Fruit fly (Drosophila melanogaster) whole organism, embryonic: ENCODE measurements around the gene CG8065.

Experiments used
- Adf1 ChIP-seq: fragments of 200-800 bp; sonication (Bioruptor generic); IDR thresholded peaks from 2 replicates; pipeline ENCODE4 v1.3.6; 2022; ENCODE audit warnings: missing biosample characterization, missing genetic modification characterization
- Bgb ChIP-seq: fragments of 200-800 bp; sonication (Bioruptor generic); IDR thresholded peaks from 2 replicates; pipeline ENCODE4 v1.3.6; 2022; ENCODE audit warnings: missing biosample characterization, missing genetic modification characterization; ENCODE audit not compliant: partially characterized antibody
- BtbVII ChIP-seq: fragments of 200-800 bp; sonication (Bioruptor generic); optimal IDR thresholded peaks from 3 replicates; lab custom pipeline; 2017; ENCODE audit warnings: missing biosample characterization, mild to moderate bottlenecking, missing genetic modification characterization
- Bteb2 ChIP-seq: fragments of 200-800 bp; sonication (Bioruptor generic); optimal IDR thresholded peaks from 2 replicates; lab custom pipeline; 2016; ENCODE audit warnings: missing biosample characterization, missing genetic modification characterization
- CG10321 ChIP-seq: fragments of 200-800 bp; sonication (Bioruptor generic); IDR thresholded peaks from 2 replicates; pipeline ENCODE4 v1.3.6; 2022; ENCODE audit warnings: missing biosample characterization, missing genetic modification characterization
- CG11085 ChIP-seq: fragments of 200-800 bp; sonication (Bioruptor generic); IDR thresholded peaks from 2 replicates; pipeline ENCODE4 v1.3.6; 2022; ENCODE audit warnings: missing biosample characterization, missing genetic modification characterization
- CG12071 ChIP-seq: fragments of 200-800 bp; sonication (Bioruptor generic); optimal IDR thresholded peaks from 3 replicates; lab custom pipeline; 2018; ENCODE audit warnings: missing biosample characterization, mild to moderate bottlenecking, missing genetic modification characterization
- CG12104 ChIP-seq: fragments of 200-800 bp; sonication (Bioruptor generic); optimal IDR thresholded peaks from 3 replicates; lab custom pipeline; 2016; ENCODE audit warnings: missing biosample characterization, missing genetic modification characterization
- CG12236 ChIP-seq: fragments of 200-800 bp; sonication (Bioruptor generic); optimal IDR thresholded peaks from 2 replicates; lab custom pipeline; 2016; ENCODE audit warnings: missing biosample characterization, missing genetic modification characterization
- CG13624 ChIP-seq: fragments of 200-800 bp; sonication (Bioruptor generic); optimal IDR thresholded peaks from 2 replicates; lab custom pipeline; 2016; ENCODE audit warnings: missing biosample characterization, missing genetic modification characterization
- CG14014 ChIP-seq: fragments of 200-800 bp; sonication (Bioruptor generic); IDR thresholded peaks from 2 replicates; pipeline ENCODE4 v1.3.6; 2022; ENCODE audit warnings: missing biosample characterization, missing genetic modification characterization
- CG1529 ChIP-seq: fragments of 200-800 bp; sonication (Bioruptor generic); optimal IDR thresholded peaks from 3 replicates; lab custom pipeline; 2018; ENCODE audit warnings: missing biosample characterization, missing genetic modification characterization
- CG15479 ChIP-seq: fragments of 200-800 bp; sonication (Bioruptor generic); optimal IDR thresholded peaks from 3 replicates; lab custom pipeline; 2019; ENCODE audit warnings: missing biosample characterization, mild to moderate bottlenecking, missing genetic modification characterization, moderate library complexity
- CG16863 ChIP-seq: fragments of 200-800 bp; sonication (Bioruptor generic); optimal IDR thresholded peaks from 3 replicates; lab custom pipeline; 2016; ENCODE audit warnings: missing biosample characterization, missing genetic modification characterization
- CG1832 ChIP-seq: fragments of 200-800 bp; sonication (Bioruptor generic); optimal IDR thresholded peaks from 2 replicates; lab custom pipeline; 2017; ENCODE audit warnings: missing biosample characterization, mild to moderate bottlenecking, missing genetic modification characterization, inconsistent platforms
- CG18476 ChIP-seq: fragments of 200-800 bp; sonication (Bioruptor generic); optimal IDR thresholded peaks from 2 replicates; lab custom pipeline; 2016; ENCODE audit warnings: missing biosample characterization, mild to moderate bottlenecking, missing genetic modification characterization
- CG18764 ChIP-seq: fragments of 200-800 bp; sonication (Bioruptor generic); optimal IDR thresholded peaks from 3 replicates; lab custom pipeline; 2016; ENCODE audit warnings: missing biosample characterization, missing genetic modification characterization
- CG32772 ChIP-seq: fragments of 200-800 bp; sonication (Bioruptor generic); IDR thresholded peaks from 2 replicates; pipeline ENCODE4 v1.3.6; 2022; ENCODE audit warnings: missing biosample characterization, missing genetic modification characterization
- CG4328 ChIP-seq: fragments of 200-800 bp; sonication (Bioruptor generic); optimal IDR thresholded peaks from 3 replicates; lab custom pipeline; 2017; ENCODE audit warnings: missing biosample characterization, missing genetic modification reagents, missing genetic modification characterization
- CG6654 ChIP-seq: fragments of 200-800 bp; sonication (Bioruptor generic); optimal IDR thresholded peaks from 2 replicates; lab custom pipeline; 2017; ENCODE audit warnings: missing biosample characterization, mild to moderate bottlenecking, missing genetic modification characterization
- Camta ChIP-seq: fragments of 200-800 bp; sonication (Bioruptor generic); optimal IDR thresholded peaks from 2 replicates; lab custom pipeline; 2016; ENCODE audit warnings: missing biosample characterization, missing genetic modification characterization
- D ChIP-seq, 2 experiments: fragments of 200-800 bp in 1 of 2; fragments of >200 bp in 1 of 2; sonication (Bioruptor generic) in 1 of 2; optimal IDR thresholded peaks; 2 replicates in 1 of 2; 3 replicates in 1 of 2; lab custom pipeline; 2017; ENCODE audit warnings: mild to moderate bottlenecking in 1 of 2, missing biosample characterization in 1 of 2, missing genetic modification characterization in 1 of 2, missing genetic modification reagents in 1 of 2
- Deaf1 ChIP-seq: fragments of 200-800 bp; optimal IDR thresholded peaks from 3 replicates; lab custom pipeline; 2019; ENCODE audit warnings: missing biosample characterization, mild to moderate bottlenecking, missing genetic modification characterization, moderate library complexity
- Drgx ChIP-seq: fragments of 200-800 bp; sonication (Bioruptor generic); IDR thresholded peaks from 2 replicates; pipeline ENCODE4 v1.3.6; 2022; ENCODE audit warnings: missing biosample characterization, missing genetic modification characterization
- Ets65A ChIP-seq: fragments of 200-800 bp; sonication (Bioruptor generic); peaks from one replicate; lab custom pipeline; 2016; ENCODE audit warnings: missing biosample characterization, missing genetic modification characterization
- HmgD ChIP-seq: fragments of 200-800 bp; sonication (Bioruptor generic); optimal IDR thresholded peaks from 3 replicates; lab custom pipeline; 2016; ENCODE audit warnings: missing biosample characterization, missing genetic modification characterization
- Nf-YA ChIP-seq: fragments of 200-800 bp; sonication (Bioruptor generic); IDR thresholded peaks from 2 replicates; pipeline ENCODE4 v1.3.6; 2022; ENCODE audit warnings: missing biosample characterization, missing genetic modification characterization
- Nf-YB ChIP-seq: fragments of 200-800 bp; sonication (Bioruptor generic); optimal IDR thresholded peaks from 3 replicates; lab custom pipeline; 2019; ENCODE audit warnings: missing biosample characterization, mild to moderate bottlenecking, missing genetic modification characterization, moderate library complexity
- Nf-YC ChIP-seq: fragments of 200-800 bp; optimal IDR thresholded peaks from 3 replicates; lab custom pipeline; 2019; ENCODE audit warnings: missing biosample characterization, mild to moderate bottlenecking, missing genetic modification characterization, moderate library complexity
- Sry-β ChIP-seq: fragments of 200-800 bp; sonication (Bioruptor generic); optimal IDR thresholded peaks from 2 replicates; lab custom pipeline; 2018; ENCODE audit warnings: missing biosample characterization, mild to moderate bottlenecking, missing genetic modification characterization, moderate library complexity
- ac ChIP-seq: fragments of 200-800 bp; sonication (Bioruptor generic); optimal IDR thresholded peaks from 3 replicates; lab custom pipeline; 2017; ENCODE audit warnings: missing biosample characterization, mild to moderate bottlenecking, missing genetic modification characterization
- ap ChIP-seq: fragments of 200-800 bp; sonication (Bioruptor generic); IDR thresholded peaks from 2 replicates; pipeline ENCODE4 v1.3.6; 2022; ENCODE audit warnings: missing biosample characterization, missing genetic modification characterization
- cg ChIP-seq: fragments of 200-800 bp; sonication (Bioruptor generic); optimal IDR thresholded peaks from 3 replicates; lab custom pipeline; 2019; ENCODE audit warnings: missing biosample characterization, mild to moderate bottlenecking, missing genetic modification characterization, moderate library complexity
- chinmo ChIP-seq: fragments of 200-800 bp; sonication (Bioruptor generic); IDR thresholded peaks from 4 replicates; pipeline ENCODE4 v1.3.6; 2022; ENCODE audit warnings: missing biosample characterization, missing genetic modification characterization; ENCODE audit not compliant: partially characterized antibody
- crol ChIP-seq: fragments of 200-800 bp; sonication (Bioruptor generic); IDR thresholded peaks from 2 replicates; pipeline ENCODE4 v1.3.6; 2022; ENCODE audit warnings: missing biosample characterization, missing genetic modification characterization
- dati ChIP-seq: fragments of 200-800 bp; sonication (Bioruptor generic); IDR thresholded peaks from 2 replicates; pipeline ENCODE4 v1.3.6; 2022; ENCODE audit warnings: missing biosample characterization, missing genetic modification characterization
- dysf ChIP-seq: fragments of 200-800 bp; sonication (Bioruptor generic); IDR thresholded peaks from 3 replicates; pipeline ENCODE4 v1.3.6; 2022; ENCODE audit warnings: missing biosample characterization, missing genetic modification characterization
- ewg ChIP-seq: fragments of 200-800 bp; sonication (Bioruptor generic); optimal IDR thresholded peaks from 3 replicates; lab custom pipeline; 2017; ENCODE audit warnings: mild to moderate bottlenecking, missing biosample characterization, missing genetic modification reagents, missing genetic modification characterization
- gro ChIP-seq: fragments of 200-800 bp; sonication (Bioruptor generic); optimal IDR thresholded peaks from 2 replicates; lab custom pipeline; 2016; ENCODE audit warnings: missing biosample characterization, missing genetic modification characterization
- gsb-n ChIP-seq: fragments of 200-800 bp; sonication (Bioruptor generic); optimal IDR thresholded peaks from 3 replicates; lab custom pipeline; 2018; ENCODE audit warnings: missing biosample characterization, mild to moderate bottlenecking, missing genetic modification characterization
- mam ChIP-seq: fragments of 200-800 bp; sonication (Bioruptor generic); optimal IDR thresholded peaks from 3 replicates; lab custom pipeline; 2016; ENCODE audit warnings: missing biosample characterization, missing genetic modification characterization
- mld ChIP-seq: fragments of 200-800 bp; sonication (Bioruptor generic); IDR thresholded peaks from 3 replicates; pipeline ENCODE4 v1.3.6; 2022; ENCODE audit warnings: missing biosample characterization, missing genetic modification characterization; ENCODE audit not compliant: partially characterized antibody
- nau ChIP-seq: fragments of 200-800 bp; sonication (Bioruptor generic); optimal IDR thresholded peaks from 3 replicates; lab custom pipeline; 2017; ENCODE audit warnings: missing biosample characterization, mild to moderate bottlenecking, missing genetic modification characterization, missing genetic modification reagents
- nom ChIP-seq: fragments of 200-800 bp; sonication (Bioruptor generic); optimal IDR thresholded peaks from 2 replicates; lab custom pipeline; 2017; ENCODE audit warnings: missing biosample characterization, missing genetic modification characterization, mild to moderate bottlenecking, moderate library complexity, missing genetic modification reagents
- phol ChIP-seq: fragments of 200-800 bp; sonication (Bioruptor generic); optimal IDR thresholded peaks from 3 replicates; lab custom pipeline; 2018; ENCODE audit warnings: missing biosample characterization, mild to moderate bottlenecking, missing genetic modification characterization, moderate library complexity
- rib ChIP-seq: fragments of 200-800 bp; sonication (Bioruptor generic); IDR thresholded peaks from 2 replicates; pipeline ENCODE4 v1.3.6; 2022; ENCODE audit warnings: missing biosample characterization, missing genetic modification characterization
- seq ChIP-seq: fragments of 200-800 bp; sonication (Bioruptor generic); IDR thresholded peaks from 2 replicates; pipeline ENCODE4 v1.3.6; 2022; ENCODE audit warnings: missing biosample characterization, missing genetic modification characterization
- sqz ChIP-seq: fragments of 200-800 bp; sonication (Bioruptor generic); optimal IDR thresholded peaks from 3 replicates; lab custom pipeline; 2018; ENCODE audit warnings: missing biosample characterization, mild to moderate bottlenecking, missing genetic modification characterization
- toy ChIP-seq: fragments of 200-800 bp; sonication (Bioruptor generic); IDR thresholded peaks from 2 replicates; pipeline ENCODE4 v1.3.6; 2022; ENCODE audit warnings: missing biosample characterization, missing genetic modification characterization
- vvl ChIP-seq: fragments of 200-800 bp; sonication (Bioruptor generic); IDR thresholded peaks from 2 replicates; pipeline ENCODE4 v1.3.6; 2022; ENCODE audit warnings: missing biosample characterization, missing genetic modification characterization
- z ChIP-seq: fragments of 200-800 bp; sonication (Bioruptor generic); IDR thresholded peaks from 3 replicates; pipeline ENCODE4 v1.3.6; 2022; ENCODE audit warnings: missing biosample characterization, missing genetic modification characterization

The CG8065 gene

DNA sequence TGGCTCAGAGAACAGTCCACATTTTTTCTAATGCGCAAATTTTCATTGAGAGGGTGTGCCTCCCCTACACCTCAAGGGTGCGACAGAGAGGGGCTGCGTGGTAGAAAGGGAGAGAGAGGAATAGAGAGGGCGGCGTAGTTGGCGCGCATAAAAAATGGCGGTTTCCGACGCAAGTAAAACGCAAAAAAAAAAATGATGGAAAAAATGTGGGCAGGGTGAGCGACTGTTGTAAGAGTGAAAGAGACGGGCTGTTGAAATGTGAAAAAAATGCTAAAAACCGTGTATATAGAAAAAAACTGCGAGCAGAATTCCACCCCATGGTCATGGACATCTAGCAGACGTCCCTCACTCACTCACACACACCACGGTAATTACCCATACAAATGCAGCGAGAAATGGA lies 10.6 kb downstream of the CG8065 start:
- TF ChIP-seq CG1832 (GFP tag; lab: Kevin White, UChicago) (peak; percentile 76), Drgx (GFP tag; lab: Robert Waterston, UW) (0 out of 2 replicates have a peak, but pooled peaks have one; percentile 13), Bteb2 (GFP tag; lab: Kevin White, UChicago) (no peak), Bgb (peak; percentile 18; the same call in 1 of the 2 replicates), toy (GFP tag; lab: Robert Waterston, UW) (no peak), CG10321 (GFP tag; lab: Robert Waterston, UW) (peak; percentile 44; the same call in 1 of the 2 replicates), dati (GFP tag; lab: Robert Waterston, UW) (peak; percentile 28; the same call in 1 of the 2 replicates), D (optimal IDR thresholded peaks at IDR 0.05; lab: Kevin White, UChicago) (no peak), D (GFP tag; optimal IDR thresholded peaks at IDR 0.05; lab: Kevin White, UChicago) (no peak), HmgD (GFP tag; lab: Kevin White, UChicago) (no peak), ac (GFP tag; lab: Kevin White, UChicago) (no peak), Nf-YC (tag; lab: Kevin White, UChicago) (peak; percentile 79), CG16863 (GFP tag; lab: Kevin White, UChicago) (no peak), cg (GFP tag; lab: Kevin White, UChicago) (peak; percentile 59), CG12236 (GFP tag; lab: Kevin White, UChicago) (no peak), Adf1 (GFP tag; lab: Robert Waterston, UW) (peak; percentile 76), CG13624 (GFP tag; lab: Kevin White, UChicago) (peak; percentile 76), Camta (GFP tag; lab: Kevin White, UChicago) (no peak), CG15479 (GFP tag; lab: Kevin White, UChicago) (no peak), Nf-YB (GFP tag; lab: Kevin White, UChicago) (peak; percentile 79), CG11085 (0 out of 2 replicates have a peak, but pooled peaks have one; percentile 14), gsb-n (peak; percentile 34), mam (GFP tag; lab: Kevin White, UChicago) (no peak), Ets65A (GFP tag; lab: Kevin White, UChicago) (peak; percentile 94), CG12071 (peak; percentile 7), CG18764 (GFP tag; lab: Kevin White, UChicago) (no peak), CG4328 (GFP tag; lab: Kevin White, UChicago) (no peak), dysf (GFP tag; lab: Robert Waterston, UW) (no peak), CG6654 (no peak), vvl (GFP tag; lab: Robert Waterston, UW) (0 out of 2 replicates have a peak, but pooled peaks have one; percentile 45), seq (GFP tag; lab: Robert Waterston, UW) (peak; percentile 94), CG18476 (GFP tag; lab: Kevin White, UChicago) (no peak), crol (GFP tag; lab: Robert Waterston, UW) (peak; percentile 43; the same call in 1 of the 2 replicates), BtbVII (GFP tag; lab: Kevin White, UChicago) (no peak), Deaf1 (tag; lab: Kevin White, UChicago) (no peak), nom (GFP tag; lab: Kevin White, UChicago) (peak; percentile 1), nau (GFP tag; lab: Kevin White, UChicago) (no peak), CG12104 (GFP tag; lab: Kevin White, UChicago) (no peak), ewg (peak; percentile 79), phol (tag; lab: Kevin White, UChicago) (peak; percentile 50), CG14014 (GFP tag; lab: Robert Waterston, UW) (no peak), sqz (peak; percentile 100), Sry-β (GFP tag; lab: Kevin White, UChicago) (no peak), CG1529 (GFP tag; lab: Kevin White, UChicago) (no peak), gro (GFP tag; lab: Kevin White, UChicago) (peak; percentile 5), chinmo (0 out of 4 replicates have a peak, but pooled peaks have one; percentile 11), ap (GFP tag; lab: Robert Waterston, UW) (no peak), z (GFP tag; lab: Robert Waterston, UW) (peak; percentile 65), Nf-YA (no peak), CG32772 (GFP tag; lab: Robert Waterston, UW) (peak; percentile 70), rib (peak; percentile 58; the same call in 1 of the 2 replicates), mld (no peak)
